Worm (Caenorhabditis elegans) whole organism, L1 larva: ENCODE data around the gene C18E9.9.

Experiments used
- aly-2 ChIP-seq: fragments of 150-350 bp; optimal IDR thresholded peaks from 2 replicates; lab custom pipeline; 2014; ENCODE audit warnings: missing biosample characterization, missing genetic modification characterization
- ceh-63 ChIP-seq: fragments of 200-800 bp; sonication (Bioruptor generic); optimal IDR thresholded peaks from 2 replicates; lab custom pipeline; 2018; ENCODE audit warnings: mild to moderate bottlenecking, missing genetic modification characterization, missing compliant biosample characterization
- ceh-82 ChIP-seq, 3 experiments: fragments of 150-350 bp in 1 of 3; sonication (generic microtip) in 2 of 3; optimal IDR thresholded peaks; 2 replicates each; lab custom pipeline; 2014 to 2017; ENCODE audit warnings: missing biosample characterization in 3 of 3, missing genetic modification characterization in 3 of 3
- elt-3 ChIP-seq, 6 experiments: fragments of 150-350 bp in 1 of 6; sonication (generic microtip); optimal IDR thresholded peaks; 2 replicates each; lab custom pipeline; 2017 to 2018; ENCODE audit warnings: missing biosample characterization in 6 of 6, missing genetic modification characterization in 6 of 6, inconsistent platforms in 1 of 6
- fos-1 ChIP-seq: fragments of 150-350 bp; optimal IDR thresholded peaks from 2 replicates; lab custom pipeline; 2014; ENCODE audit warnings: missing biosample characterization, missing genetic modification characterization
- lin-13 ChIP-seq: fragments of 150-350 bp; optimal IDR thresholded peaks from 2 replicates; lab custom pipeline; 2014; ENCODE audit warnings: missing biosample characterization, missing genetic modification reagents, missing genetic modification characterization
- lsy-2 ChIP-seq, 2 experiments: fragments of 150-350 bp; optimal IDR thresholded peaks; 2 replicates each; lab custom pipeline; 2014; ENCODE audit warnings: missing biosample characterization in 2 of 2, missing genetic modification characterization in 2 of 2
- nhr-12 ChIP-seq: sonication (generic microtip); optimal IDR thresholded peaks from 2 replicates; lab custom pipeline; 2017; ENCODE audit warnings: missing biosample characterization, missing genetic modification characterization
- pqm-1 ChIP-seq: sonication (generic microtip); optimal IDR thresholded peaks from 3 replicates; lab custom pipeline; 2017; ENCODE audit warnings: missing biosample characterization, missing genetic modification characterization
- unc-30 ChIP-seq: sonication (generic microtip); optimal IDR thresholded peaks from 2 replicates; lab custom pipeline; 2017; ENCODE audit warnings: missing biosample characterization, missing genetic modification characterization
- unc-86 ChIP-seq: sonication (generic microtip); optimal IDR thresholded peaks from 2 replicates; lab custom pipeline; 2016; ENCODE audit warnings: missing genetic modification characterization, missing compliant biosample characterization

- TF ChIP-seq aly-2 (tag; lab: Kevin White, UChicago), result peak; percentile 72
- no peak for TF ChIP-seq pqm-1 (tag; lab: Kevin White, UChicago)
- no peak for TF ChIP-seq ceh-63 (GFP tag; lab: Kevin White, UChicago)
- TF ChIP-seq lsy-2 (tag; optimal IDR thresholded peaks at IDR 0.05; lab: Kevin White, UChicago), result peak; percentile 91
- TF ChIP-seq unc-86, result peak; percentile 87
- peak; percentile 74 for TF ChIP-seq fos-1
- peak; percentile 76 to 92 (median 80) for TF ChIP-seq ceh-82 (tag; optimal IDR thresholded peaks at IDR 0.05; lab: Kevin White, UChicago)
- TF ChIP-seq elt-3 (tag; optimal IDR thresholded peaks at IDR 0.05; lab: Kevin White, UChicago), result peak in 2 of 6 experiments; percentile 2 to 46
- peak; percentile 82 for TF ChIP-seq lin-13 (GFP tag; lab: Kevin White, UChicago)
- TF ChIP-seq unc-30 (tag; lab: Kevin White, UChicago), result no peak
- no peak for TF ChIP-seq nhr-12
These were observed 19.8 kb downstream of the C18E9.9 start, which contains the start of the genes szy-20 and C18E9.5 for ce11 chrII:8969251-8970183.
